Worm (Caenorhabditis elegans) whole organism, L4 larva: ENCODE data around the gene mics-1.
A peak's percentile ranks its signal among the peaks of the same experiment; 100 is the strongest.

Source experiments
- F10B5.3 ChIP-seq: sonication (generic microtip); optimal IDR thresholded peaks from 2 replicates; lab custom pipeline; 2016; ENCODE audit warnings: mild to moderate bottlenecking, missing genetic modification characterization, missing compliant biosample characterization
- F44E2.7 ChIP-seq: fragments of 200-800 bp; sonication (Bioruptor generic); IDR thresholded peaks from 2 replicates; pipeline ENCODE4 v2.1.2; 2022; ENCODE audit warnings: missing genetic modification characterization, missing compliant biosample characterization
- F49E8.2 ChIP-seq: sonication (generic microtip); optimal IDR thresholded peaks from 2 replicates; lab custom pipeline; 2016; ENCODE audit warnings: missing compliant biosample characterization, mild to moderate bottlenecking, missing genetic modification characterization, borderline replicate concordance
- T20F7.1 ChIP-seq: fragments of 200-800 bp; sonication (Bioruptor generic); optimal IDR thresholded peaks from 2 replicates; lab custom pipeline; 2018; ENCODE audit warnings: mild to moderate bottlenecking, missing genetic modification characterization, missing compliant biosample characterization
- T26A8.4 ChIP-seq: fragments of 200-800 bp; sonication (Bioruptor generic); IDR thresholded peaks from 2 replicates; pipeline ENCODE4 v1.3.6; 2022; ENCODE audit warnings: missing genetic modification characterization, missing compliant biosample characterization
- Y48G9A.11 ChIP-seq: fragments of 200-800 bp; sonication (Bioruptor generic); IDR thresholded peaks from 2 replicates; pipeline ENCODE4 v1.3.6; 2022; ENCODE audit warnings: missing genetic modification reagents, missing genetic modification characterization, missing compliant biosample characterization
- Y5F2A.4 ChIP-seq: fragments of 200-800 bp; sonication (Bioruptor generic); optimal IDR thresholded peaks from 2 replicates; lab custom pipeline; 2018; ENCODE audit warnings: mild to moderate bottlenecking, missing genetic modification characterization, missing compliant biosample characterization
- ZK546.5 ChIP-seq, 2 experiments: sonication (generic microtip); optimal IDR thresholded peaks; 2 replicates each; lab custom pipeline; 2017; ENCODE audit warnings: missing biosample characterization in 2 of 2, missing genetic modification characterization in 2 of 2
- ama-1 ChIP-seq: fragments of 150-350 bp; optimal IDR thresholded peaks from 2 replicates; lab custom pipeline; 2014; ENCODE audit warnings: inconsistent platforms, mixed read lengths
- arid-1 ChIP-seq: fragments of 200-800 bp; sonication (Bioruptor generic); conservative IDR thresholded peaks from 2 replicates; pipeline ENCODE4 v1.3.6; 2022; ENCODE audit warnings: missing genetic modification reagents, missing genetic modification characterization, missing compliant biosample characterization
- ceh-20 ChIP-seq: fragments of 200-800 bp; sonication (Bioruptor generic); IDR thresholded peaks from 2 replicates; pipeline ENCODE4 v1.3.6; 2022; ENCODE audit warnings: missing genetic modification reagents, missing genetic modification characterization, missing compliant biosample characterization
- ceh-28 ChIP-seq: fragments of 150-350 bp; optimal IDR thresholded peaks from 2 replicates; lab custom pipeline; 2014; ENCODE audit warnings: missing biosample characterization, missing genetic modification reagents, missing genetic modification characterization
- ceh-32 ChIP-seq: sonication (generic microtip); optimal IDR thresholded peaks from 2 replicates; lab custom pipeline; 2016; ENCODE audit warnings: mild to moderate bottlenecking, missing genetic modification characterization, missing compliant biosample characterization; ENCODE audit not compliant: poor library complexity
- ceh-44 ChIP-seq: fragments of 200-800 bp; sonication (Bioruptor generic); IDR thresholded peaks from 2 replicates; pipeline ENCODE4 v1.3.6; 2022; ENCODE audit warnings: missing genetic modification reagents, missing genetic modification characterization, missing compliant biosample characterization
- ceh-82 ChIP-seq: sonication (generic microtip); optimal IDR thresholded peaks from 2 replicates; lab custom pipeline; 2017; ENCODE audit warnings: missing biosample characterization, missing genetic modification characterization
- cey-2 ChIP-seq: sonication (generic microtip); optimal IDR thresholded peaks from 3 replicates; lab custom pipeline; 2017; ENCODE audit warnings: missing genetic modification characterization, mild to moderate bottlenecking, missing compliant biosample characterization, antibody characterized with exemption, borderline replicate concordance; ENCODE audit not compliant: insufficient read depth
- daf-16 ChIP-seq, 3 experiments: sonication (generic microtip); optimal IDR thresholded peaks; 2 replicates each; lab custom pipeline; 2016 to 2017; ENCODE audit warnings: missing genetic modification characterization in 3 of 3, missing genetic modification reagents in 3 of 3, mild to moderate bottlenecking in 2 of 3, missing compliant biosample characterization in 2 of 3, missing biosample characterization in 1 of 3, moderate library complexity in 1 of 3
- daf-19 ChIP-seq: fragments of 200-800 bp; sonication (Bioruptor generic); conservative IDR thresholded peaks from 2 replicates; pipeline ENCODE4 v1.3.6; 2022; ENCODE audit warnings: missing genetic modification characterization, missing compliant biosample characterization
- dmd-6 ChIP-seq: fragments of 200-800 bp; sonication (Bioruptor generic); IDR thresholded peaks from 2 replicates; pipeline ENCODE4 v1.3.6; 2022; ENCODE audit warnings: missing genetic modification reagents, missing genetic modification characterization, missing compliant biosample characterization
- dmd-8 ChIP-seq: fragments of 200-800 bp; sonication (Bioruptor generic); IDR thresholded peaks from 2 replicates; pipeline ENCODE4 v1.3.6; 2022; ENCODE audit warnings: missing genetic modification characterization, missing compliant biosample characterization
- dmd-9 ChIP-seq: fragments of 200-800 bp; sonication (Bioruptor generic); IDR thresholded peaks from 2 replicates; pipeline ENCODE4 v1.3.6; 2022; ENCODE audit warnings: missing genetic modification reagents, missing genetic modification characterization, missing compliant biosample characterization
- dpl-1 ChIP-seq: fragments of 150-350 bp; optimal IDR thresholded peaks from 2 replicates; lab custom pipeline; 2014; ENCODE audit warnings: missing biosample characterization, missing genetic modification reagents, missing genetic modification characterization
- duxl-1 ChIP-seq: sonication (generic microtip); optimal IDR thresholded peaks from 2 replicates; lab custom pipeline; 2016; ENCODE audit warnings: mild to moderate bottlenecking, missing genetic modification characterization, moderate library complexity, missing compliant biosample characterization; ENCODE audit not compliant: poor library complexity
- dve-1 ChIP-seq: sonication (generic microtip); optimal IDR thresholded peaks from 2 replicates; lab custom pipeline; 2017; ENCODE audit warnings: antibody characterized with exemption, mild to moderate bottlenecking, missing genetic modification characterization, missing compliant biosample characterization; ENCODE audit not compliant: insufficient read depth
- gei-8 ChIP-seq: fragments of 200-800 bp; sonication (Bioruptor generic); optimal IDR thresholded peaks from 2 replicates; lab custom pipeline; 2018; ENCODE audit warnings: mild to moderate bottlenecking, missing genetic modification characterization, missing compliant biosample characterization
- hif-1 ChIP-seq, 2 experiments: sonication (generic microtip); optimal IDR thresholded peaks; 2 replicates each; lab custom pipeline; 2016 to 2017; ENCODE audit warnings: missing compliant biosample characterization in 2 of 2, missing genetic modification characterization in 2 of 2, missing genetic modification reagents in 2 of 2, missing genotype in 2 of 2, mild to moderate bottlenecking in 1 of 2
- hlh-30 ChIP-seq: sonication (generic microtip); optimal IDR thresholded peaks from 2 replicates; lab custom pipeline; 2017; ENCODE audit warnings: antibody characterized with exemption, mild to moderate bottlenecking, missing genetic modification characterization, missing compliant biosample characterization; ENCODE audit not compliant: insufficient read depth
- lin-29 ChIP-seq: fragments of 200-800 bp; sonication (Bioruptor generic); IDR thresholded peaks from 2 replicates; pipeline ENCODE4 v1.3.6; 2022; ENCODE audit warnings: missing genetic modification reagents, missing genetic modification characterization, missing compliant biosample characterization
- lin-38 ChIP-seq: fragments of 200-800 bp; sonication (Bioruptor generic); IDR thresholded peaks from 2 replicates; pipeline ENCODE4 v1.3.6; 2022; ENCODE audit warnings: missing genetic modification reagents, missing genetic modification characterization, missing compliant biosample characterization
- lsy-2 ChIP-seq, 2 experiments: fragments of 150-350 bp in 1 of 2; sonication (generic microtip) in 1 of 2; optimal IDR thresholded peaks; 2 replicates each; lab custom pipeline; 2014 to 2017; ENCODE audit warnings: missing biosample characterization in 2 of 2, missing genetic modification characterization in 2 of 2
- mdl-1 ChIP-seq, 2 experiments: fragments of 150-350 bp in 1 of 2; sonication (generic microtip) in 1 of 2; optimal IDR thresholded peaks; 2 replicates each; lab custom pipeline; 2014 to 2017; ENCODE audit warnings: missing biosample characterization in 2 of 2, missing genetic modification characterization in 2 of 2
- mxl-2 ChIP-seq: fragments of 200-800 bp; sonication (Bioruptor generic); conservative IDR thresholded peaks from 2 replicates; pipeline ENCODE4 v1.3.6; 2022; ENCODE audit warnings: missing genetic modification reagents, missing genetic modification characterization, missing compliant biosample characterization
- nhr-111 ChIP-seq: fragments of 200-800 bp; sonication (Bioruptor generic); optimal IDR thresholded peaks from 2 replicates; lab custom pipeline; 2018; ENCODE audit warnings: mild to moderate bottlenecking, missing genetic modification characterization, missing compliant biosample characterization
- nhr-237 ChIP-seq: sonication (generic microtip); optimal IDR thresholded peaks from 2 replicates; lab custom pipeline; 2017; ENCODE audit warnings: missing biosample characterization, missing genetic modification characterization
- nhr-28 ChIP-seq: fragments of 150-350 bp; optimal IDR thresholded peaks from 2 replicates; lab custom pipeline; 2014; ENCODE audit warnings: missing biosample characterization, missing genetic modification characterization
- nhr-42 ChIP-seq: fragments of 200-800 bp; sonication (Bioruptor generic); IDR thresholded peaks from 2 replicates; pipeline ENCODE4 v1.3.6; 2022; ENCODE audit warnings: missing genetic modification characterization, missing compliant biosample characterization
- nhr-76 ChIP-seq: fragments of 150-350 bp; optimal IDR thresholded peaks from 2 replicates; lab custom pipeline; 2014; ENCODE audit warnings: missing biosample characterization, missing genetic modification characterization
- nhr-77 ChIP-seq: fragments of 150-350 bp; optimal IDR thresholded peaks from 2 replicates; lab custom pipeline; 2014; ENCODE audit warnings: missing biosample characterization, missing genetic modification characterization
- rbr-2 ChIP-seq: sonication (generic microtip); optimal IDR thresholded peaks from 2 replicates; lab custom pipeline; 2016; ENCODE audit warnings: missing genotype, missing genetic modification characterization, missing compliant biosample characterization
- set-16 ChIP-seq: fragments of 200-800 bp; sonication (Bioruptor generic); IDR thresholded peaks from 2 replicates; pipeline ENCODE4 v1.3.6; 2022; ENCODE audit warnings: missing genetic modification reagents, missing genetic modification characterization, missing compliant biosample characterization
- spr-1 ChIP-seq: sonication (generic microtip); optimal IDR thresholded peaks from 2 replicates; lab custom pipeline; 2016; ENCODE audit warnings: mild to moderate bottlenecking, missing genetic modification characterization, missing compliant biosample characterization
- tra-1 ChIP-seq: fragments of 200-800 bp; sonication (Bioruptor generic); IDR thresholded peaks from 2 replicates; pipeline ENCODE4 v1.3.6; 2022; ENCODE audit warnings: missing genetic modification reagents, missing genetic modification characterization, missing compliant biosample characterization
- unc-130 ChIP-seq: sonication (generic microtip); optimal IDR thresholded peaks from 2 replicates; lab custom pipeline; 2016; ENCODE audit warnings: missing genetic modification reagents, missing genetic modification characterization, missing compliant biosample characterization
- unc-62 ChIP-seq, 3 experiments: fragments of 150-350 bp in 1 of 3; sonication (generic microtip); optimal IDR thresholded peaks in 2 of 3; peaks in 1 of 3; 1 replicate in 1 of 3; 2 replicates in 2 of 3; lab custom pipeline; 2014 to 2017; ENCODE audit warnings: missing biosample characterization in 3 of 3, missing genetic modification characterization in 3 of 3, missing genetic modification reagents in 3 of 3, missing genotype in 1 of 3
- vab-7 ChIP-seq: fragments of 200-800 bp; sonication (Bioruptor generic); IDR thresholded peaks from 2 replicates; pipeline ENCODE4 v1.3.6; 2022; ENCODE audit warnings: missing genetic modification reagents, missing genetic modification characterization, missing compliant biosample characterization
- zag-1 ChIP-seq: fragments of 150-350 bp; optimal IDR thresholded peaks from 2 replicates; lab custom pipeline; 2014; ENCODE audit warnings: missing biosample characterization, missing genetic modification characterization
- zfp-3 ChIP-seq: fragments of 200-800 bp; sonication (Bioruptor generic); conservative IDR thresholded peaks from 2 replicates; pipeline ENCODE4 v1.3.6; 2022; ENCODE audit warnings: missing genetic modification reagents, missing genetic modification characterization, missing compliant biosample characterization
- ztf-7 ChIP-seq: fragments of 150-350 bp; optimal IDR thresholded peaks from 2 replicates; lab custom pipeline; 2014; ENCODE audit warnings: missing biosample characterization, missing genetic modification characterization

The mics-1 gene

ce11 chrV:10536808-10537207 is 41.3 kb downstream of the mics-1 start (continued):
- TF ChIP-seq nhr-237, result no peak
- peak; percentile 77 for TF ChIP-seq nhr-77 (tag; lab: Kevin White, UChicago)
- no peak for TF ChIP-seq ceh-32 (tag; lab: Kevin White, UChicago)
- TF ChIP-seq ama-1 (lab: Kevin White, UChicago), result peak; percentile 83
- peak in 1 of 2 experiments; percentile 3 for TF ChIP-seq ZK546.5 (tag; optimal IDR thresholded peaks at IDR 0.05; lab: Kevin White, UChicago)
- TF ChIP-seq nhr-28 (tag; lab: Kevin White, UChicago), result peak; percentile 90
- no peak for TF ChIP-seq Y48G9A.11 (GFP tag; lab: Robert Waterston, UW)
- peak; percentile 81 for TF ChIP-seq T20F7.1 (GFP tag; lab: Kevin White, UChicago)
- TF ChIP-seq nhr-76 (tag; lab: Kevin White, UChicago), result no peak
- peak; percentile 44 for TF ChIP-seq ceh-28 (tag; lab: Kevin White, UChicago)
- TF ChIP-seq set-16 (GFP tag; lab: Robert Waterston, UW), result no peak
- TF ChIP-seq ceh-44 (GFP tag; lab: Robert Waterston, UW), result no peak
- TF ChIP-seq lin-38 (GFP tag; lab: Robert Waterston, UW), result no peak; the same call in 1 of the 2 replicates
- TF ChIP-seq ceh-82 (tag; lab: Kevin White, UChicago), result no peak
- TF ChIP-seq vab-7 (GFP tag; lab: Robert Waterston, UW), result peak; percentile 37; the same call in 1 of the 2 replicates
- TF ChIP-seq hlh-30 (tag; lab: Kevin White, UChicago), result peak; percentile 87
- TF ChIP-seq tra-1 (GFP tag; lab: Robert Waterston, UW), result peak; percentile 64; the same call in 1 of the 2 replicates
- TF ChIP-seq unc-130, result peak; percentile 46
- TF ChIP-seq daf-16 (GFP tag; optimal IDR thresholded peaks at IDR 0.05; lab: Kevin White, UChicago), result peak in 1 of 2 experiments; percentile 71
- peak; percentile 66 for TF ChIP-seq daf-16 (tag; optimal IDR thresholded peaks at IDR 0.05; lab: Kevin White, UChicago)
- TF ChIP-seq duxl-1, result peak; percentile 82
- no peak for TF ChIP-seq F49E8.2 (tag; lab: Kevin White, UChicago)
- TF ChIP-seq dmd-9 (GFP tag; lab: Robert Waterston, UW), result 0 out of 2 replicates have a peak, but pooled peaks have one; percentile 35
- no peak for TF ChIP-seq Y5F2A.4 (GFP tag; lab: Kevin White, UChicago)
- peak; percentile 59 for TF ChIP-seq spr-1 (tag; lab: Kevin White, UChicago)
- peak in 1 of 2 experiments; percentile 90 for TF ChIP-seq mdl-1 (tag; optimal IDR thresholded peaks at IDR 0.05; lab: Kevin White, UChicago)
- no peak for TF ChIP-seq zag-1 (tag; lab: Kevin White, UChicago)
- TF ChIP-seq dmd-6 (GFP tag; lab: Robert Waterston, UW), result peak; percentile 84
- TF ChIP-seq zfp-3, result no peak
- TF ChIP-seq dmd-8 (GFP tag; lab: Robert Waterston, UW), result no peak
- TF ChIP-seq F10B5.3 (tag; lab: Kevin White, UChicago), result peak; percentile 66
- peak; percentile 76 for TF ChIP-seq ceh-20 (GFP tag; lab: Robert Waterston, UW)
- no peak for TF ChIP-seq gei-8 (GFP tag; lab: Kevin White, UChicago)
- peak; percentile 75 to 93 for TF ChIP-seq lsy-2 (tag; optimal IDR thresholded peaks at IDR 0.05; lab: Kevin White, UChicago)
- peak; percentile 89 for TF ChIP-seq T26A8.4 (GFP tag; lab: Robert Waterston, UW)
- peak; percentile 86 for TF ChIP-seq daf-19 (GFP tag; lab: Robert Waterston, UW)
- TF ChIP-seq F44E2.7, result no peak
- peak; percentile 93 for TF ChIP-seq rbr-2 (tag; lab: Kevin White, UChicago)
- TF ChIP-seq dpl-1 (GFP tag; lab: Kevin White, UChicago), result peak; percentile 96
- TF ChIP-seq hif-1 (tag; optimal IDR thresholded peaks at IDR 0.05; lab: Kevin White, UChicago), result peak; percentile 47 to 81
- TF ChIP-seq unc-62 (GFP tag; optimal IDR thresholded peaks at IDR 0.05 in 1 of 2; lab: Kevin White, UChicago), result peak in 1 of 2 experiments; percentile 99
- no peak for TF ChIP-seq unc-62 (tag; optimal IDR thresholded peaks at IDR 0.05; lab: Kevin White, UChicago)
- 0 out of 2 replicates have a peak, but pooled peaks have one; percentile 10 for TF ChIP-seq arid-1
- peak; percentile 71; the same call in 1 of the 2 replicates for TF ChIP-seq nhr-42 (GFP tag; lab: Robert Waterston, UW)
- TF ChIP-seq mxl-2 (GFP tag; lab: Robert Waterston, UW), result no peak
- no peak for TF ChIP-seq nhr-111
- TF ChIP-seq cey-2 (tag; lab: Kevin White, UChicago), result no peak
- TF ChIP-seq lin-29 (GFP tag; lab: Robert Waterston, UW), result 0 out of 2 replicates have a peak, but pooled peaks have one; percentile 55
- peak; percentile 85 for TF ChIP-seq ztf-7 (tag; lab: Kevin White, UChicago)
- TF ChIP-seq dve-1 (tag; lab: Kevin White, UChicago), result peak; percentile 92
